Worm (Caenorhabditis elegans): ENCODE measurements around the gene nhr-131.

nhr-131 gene

ce11 chrV:477664-478212 is 16.4 kb upstream of the nhr-131 start, which contains the start of gene nhr-55:
Gene nhr-55, plus strand, starts transcription at chrV:478162.
- no peak for TF ChIP-seq unc-62 (GFP tag; optimal IDR thresholded peaks at IDR 0.05)

- TF ChIP-seq unc-62 (GFP tag; optimal IDR thresholded peaks at IDR 0.05) = no peak
These were observed 15.1 kb upstream of the nhr-131 start for ce11 chrV:479046-479445.

ce11 chrV:482860-483259 is 11.3 kb upstream of the nhr-131 start:
- TF ChIP-seq unc-62 (GFP tag; optimal IDR thresholded peaks at IDR 0.05) = no peak

ce11 chrV:483289-483795 is 10.8 kb upstream of the nhr-131 start, which contains the start of gene nhr-130:
Gene nhr-130, minus strand, starts transcription at chrV:483339.
- no peak for TF ChIP-seq unc-62 (GFP tag; optimal IDR thresholded peaks at IDR 0.05)

- TF ChIP-seq unc-62 (GFP tag; optimal IDR thresholded peaks at IDR 0.05) = no peak
These were observed 9.8 kb upstream of the nhr-131 start, which contains the start of gene nhr-212 for ce11 chrV:484285-484890. Gene nhr-212, plus strand, starts transcription at chrV:484857.

ce11 chrV:486684-487083 is 7.5 kb upstream of the nhr-131 start, which contains the start of gene nhr-211:
Gene nhr-211, plus strand, starts transcription at chrV:486984.
- no peak for TF ChIP-seq unc-62 (GFP tag; optimal IDR thresholded peaks at IDR 0.05)

ce11 chrV:487980-488379 is 6.2 kb upstream of the nhr-131 start:
- TF ChIP-seq unc-62 (GFP tag; optimal IDR thresholded peaks at IDR 0.05) = no peak

ce11 chrV:489320-489719 is 4.8 kb upstream of the nhr-131 start, which contains the start of gene nhr-106:
Gene nhr-106, plus strand, starts transcription at chrV:489620.
- no peak for TF ChIP-seq unc-62 (GFP tag; optimal IDR thresholded peaks at IDR 0.05)

- TF ChIP-seq unc-62 (GFP tag; optimal IDR thresholded peaks at IDR 0.05) = no peak
These were observed 2.7 kb upstream of the nhr-131 start, which contains the start of gene str-196 for ce11 chrV:491432-491831. Gene str-196, plus strand, starts transcription at chrV:491732.

- no peak for TF ChIP-seq unc-62 (GFP tag; optimal IDR thresholded peaks at IDR 0.05)
These were observed 3.2 kb downstream of the nhr-131 start, which contains the start of gene T01G6.1 for ce11 chrV:497399-497798. Gene T01G6.1, plus strand, starts transcription at chrV:497699.

ce11 chrV:500535-500934 is 6.4 kb downstream of the nhr-131 start:
- no peak for TF ChIP-seq unc-62 (GFP tag; optimal IDR thresholded peaks at IDR 0.05)

ce11 chrV:501230-501629 is 7.1 kb downstream of the nhr-131 start, which contains the start of gene str-256:
Gene str-256, minus strand, starts transcription at chrV:501330.
- no peak for TF ChIP-seq unc-62 (GFP tag; optimal IDR thresholded peaks at IDR 0.05)

- TF ChIP-seq unc-62 (GFP tag; optimal IDR thresholded peaks at IDR 0.05) = no peak
These were observed 8.7 kb downstream of the nhr-131 start, which contains the start of gene T01G6.10 for ce11 chrV:502803-503273. Gene T01G6.10, minus strand, starts transcription at chrV:503223.

- TF ChIP-seq unc-62 (GFP tag; optimal IDR thresholded peaks at IDR 0.05) = no peak
These were observed 9.6 kb downstream of the nhr-131 start, which contains the start of gene srlf-35 for ce11 chrV:503728-504127. Gene srlf-35, plus strand, starts transcription at chrV:504028.

ce11 chrV:505191-505590 is 11.0 kb downstream of the nhr-131 start, which contains the start of gene srlf-19:
Gene srlf-19, plus strand, starts transcription at chrV:505491.
- TF ChIP-seq unc-62 (GFP tag; optimal IDR thresholded peaks at IDR 0.05) = no peak

- no peak for TF ChIP-seq unc-62 (GFP tag; optimal IDR thresholded peaks at IDR 0.05)
These were observed 18.2 kb downstream of the nhr-131 start, which contains the start of gene srh-37 for ce11 chrV:512420-512819. Gene srh-37, minus strand, starts transcription at chrV:512520.

ce11 chrV:519445-519844 is 25.3 kb downstream of the nhr-131 start, which contains the start of gene nhr-210:
Gene nhr-210, minus strand, starts transcription at chrV:519545.
- no peak for TF ChIP-seq unc-62 (GFP tag; optimal IDR thresholded peaks at IDR 0.05)

All from whole organism, dauer.